Worm (Caenorhabditis elegans) whole organism, mixed stage, embryonic: Measurements from ENCODE around the gene srw-145.

ENCODE experiments used
- bed-3 ChIP-seq: fragments of 200-800 bp; sonication (Bioruptor generic); optimal IDR thresholded peaks from 3 replicates; lab custom pipeline; 2018; ENCODE audit warnings: mild to moderate bottlenecking, missing genetic modification characterization, moderate library complexity, missing compliant biosample characterization
- ceh-39 ChIP-seq: fragments of 150-350 bp; optimal IDR thresholded peaks from 2 replicates; lab custom pipeline; 2014; ENCODE audit warnings: missing biosample characterization, missing genetic modification characterization
- ceh-43 ChIP-seq: fragments of 200-800 bp; sonication (Bioruptor generic); optimal IDR thresholded peaks from 2 replicates; lab custom pipeline; 2018; ENCODE audit warnings: mild to moderate bottlenecking, missing genetic modification characterization, moderate library complexity, missing compliant biosample characterization
- ceh-83 ChIP-seq: fragments of 200-800 bp; sonication (Bioruptor generic); optimal IDR thresholded peaks from 2 replicates; lab custom pipeline; 2018; ENCODE audit warnings: mild to moderate bottlenecking, missing genetic modification characterization, missing compliant biosample characterization
- ces-1 ChIP-seq: fragments of 150-350 bp; optimal IDR thresholded peaks from 2 replicates; lab custom pipeline; 2014; ENCODE audit warnings: missing biosample characterization, missing genetic modification reagents, missing genetic modification characterization
- cnd-1 ChIP-seq: fragments of 200-800 bp; sonication (Bioruptor generic); optimal IDR thresholded peaks from 2 replicates; lab custom pipeline; 2018; ENCODE audit warnings: mild to moderate bottlenecking, missing genetic modification characterization, missing compliant biosample characterization
- drap-1 ChIP-seq: fragments of 200-800 bp; sonication (Bioruptor generic); optimal IDR thresholded peaks from 3 replicates; lab custom pipeline; 2018; ENCODE audit warnings: mild to moderate bottlenecking, missing genetic modification characterization, missing compliant biosample characterization
- elt-1 ChIP-seq: sonication (generic microtip); optimal IDR thresholded peaks from 2 replicates; lab custom pipeline; 2017; ENCODE audit warnings: missing genetic modification characterization, mild to moderate bottlenecking, missing compliant biosample characterization, antibody characterized with exemption, moderate library complexity, borderline replicate concordance; ENCODE audit not compliant: insufficient read depth
- elt-3 ChIP-seq: fragments of 150-350 bp; optimal IDR thresholded peaks from 2 replicates; lab custom pipeline; 2014; ENCODE audit warnings: missing biosample characterization, missing genetic modification characterization
- hlh-1 ChIP-seq: fragments of 150-350 bp; optimal IDR thresholded peaks from 2 replicates; lab custom pipeline; 2014; ENCODE audit warnings: missing biosample characterization, missing genetic modification reagents, missing genetic modification characterization
- lin-13 ChIP-seq: fragments of 150-350 bp; optimal IDR thresholded peaks from 2 replicates; lab custom pipeline; 2014; ENCODE audit warnings: missing biosample characterization, missing genetic modification characterization
- lin-32 ChIP-seq: fragments of 200-800 bp; sonication (Bioruptor generic); optimal IDR thresholded peaks from 2 replicates; lab custom pipeline; 2018; ENCODE audit warnings: mild to moderate bottlenecking, missing genetic modification characterization, missing compliant biosample characterization
- lsy-2 ChIP-seq: fragments of 150-350 bp; optimal IDR thresholded peaks from 2 replicates; lab custom pipeline; 2014; ENCODE audit warnings: missing biosample characterization, missing genetic modification characterization
- mab-5 ChIP-seq: fragments of 150-350 bp; optimal IDR thresholded peaks from 2 replicates; lab custom pipeline; 2014; ENCODE audit warnings: missing biosample characterization, missing genetic modification characterization
- mep-1 ChIP-seq: fragments of 150-350 bp; optimal IDR thresholded peaks from 2 replicates; lab custom pipeline; 2017; ENCODE audit warnings: missing biosample characterization, missing genetic modification reagents, missing genetic modification characterization, inconsistent platforms
- mls-2 ChIP-seq: sonication (generic microtip); optimal IDR thresholded peaks from 2 replicates; lab custom pipeline; 2016; ENCODE audit warnings: mild to moderate bottlenecking, missing genetic modification characterization, moderate library complexity, missing compliant biosample characterization
- nhr-2 ChIP-seq: fragments of 150-350 bp; optimal IDR thresholded peaks from 2 replicates; lab custom pipeline; 2014; ENCODE audit warnings: missing biosample characterization, missing genetic modification characterization
- nhr-28 ChIP-seq: fragments of 150-350 bp; optimal IDR thresholded peaks from 2 replicates; lab custom pipeline; 2014; ENCODE audit warnings: missing biosample characterization, missing genetic modification characterization
- nhr-76 ChIP-seq: sonication (generic microtip); optimal IDR thresholded peaks from 2 replicates; lab custom pipeline; 2017; ENCODE audit warnings: missing biosample characterization, missing genetic modification characterization
- sem-2 ChIP-seq: fragments of 200-800 bp; sonication (Bioruptor generic); optimal IDR thresholded peaks from 2 replicates; lab custom pipeline; 2018; ENCODE audit warnings: mild to moderate bottlenecking, missing genetic modification characterization, missing compliant biosample characterization
- snpc-4 ChIP-seq: fragments of 150-350 bp; optimal IDR thresholded peaks from 2 replicates; lab custom pipeline; 2014; ENCODE audit warnings: missing biosample characterization, missing genetic modification characterization
- sptf-1 ChIP-seq: sonication (generic microtip); optimal IDR thresholded peaks from 2 replicates; lab custom pipeline; 2017; ENCODE audit warnings: mild to moderate bottlenecking, missing genetic modification characterization, moderate library complexity, missing compliant biosample characterization
- unc-120 ChIP-seq: sonication (generic microtip); optimal IDR thresholded peaks from 2 replicates; lab custom pipeline; 2017; ENCODE audit warnings: missing genetic modification characterization, missing compliant biosample characterization; ENCODE audit not compliant: poor library complexity, severe bottlenecking
- unc-39 ChIP-seq: fragments of 150-350 bp; optimal IDR thresholded peaks from 2 replicates; lab custom pipeline; 2014; ENCODE audit warnings: missing biosample characterization, missing genetic modification characterization
- unc-62 ChIP-seq: fragments of 150-350 bp; optimal IDR thresholded peaks from 2 replicates; lab custom pipeline; 2014; ENCODE audit warnings: missing biosample characterization, missing genetic modification reagents, missing genetic modification characterization
- zip-8 ChIP-seq: fragments of 150-350 bp; optimal IDR thresholded peaks from 2 replicates; lab custom pipeline; 2014; ENCODE audit warnings: missing biosample characterization, missing genetic modification characterization
- ztf-11 ChIP-seq: fragments of 150-350 bp; optimal IDR thresholded peaks from 2 replicates; lab custom pipeline; 2014; ENCODE audit warnings: missing biosample characterization, missing genetic modification characterization

srw-145 gene

DNA sequence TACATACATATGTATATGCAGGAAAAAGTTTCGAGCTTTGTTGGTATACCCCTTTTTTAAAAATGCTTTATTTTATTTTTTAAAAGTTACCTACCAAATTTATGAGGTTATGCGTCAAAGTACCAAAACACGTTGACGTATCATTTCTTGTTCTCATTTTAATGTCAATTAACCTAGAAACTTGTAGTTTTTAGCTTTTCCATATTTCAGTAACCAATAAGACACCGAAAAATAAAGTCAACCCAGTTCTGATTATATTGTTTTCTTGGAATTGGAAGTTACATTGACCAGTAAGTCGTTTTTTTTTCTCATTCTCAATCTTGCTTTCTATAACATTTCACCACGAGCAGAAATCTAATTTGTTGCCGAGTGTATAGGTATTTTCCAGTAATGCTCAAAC lies at the start of gene srw-145:
Gene srw-145, plus strand, starts transcription at position 301 of the 400 bp plus-strand sequence.
- TF ChIP-seq lin-13 (tag; lab: Kevin White, UChicago) = no peak

DNA sequence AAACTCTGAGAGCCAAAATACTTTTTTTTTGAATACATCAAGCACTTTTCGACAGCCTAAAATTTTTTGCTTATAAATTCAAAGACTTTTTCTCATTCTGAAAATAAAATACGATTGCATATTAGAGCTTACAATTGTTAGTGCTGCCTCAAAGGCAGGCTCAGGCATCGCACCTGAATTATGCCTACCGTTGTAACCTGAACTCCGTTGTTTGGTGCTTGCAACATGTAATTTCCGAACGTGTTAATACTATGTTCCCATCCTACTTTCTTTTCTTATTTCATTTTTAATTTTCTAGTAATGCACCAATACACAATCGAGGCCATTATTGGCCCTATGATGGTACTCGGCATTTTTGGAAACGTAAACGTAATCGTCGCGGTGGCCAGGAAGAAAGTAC lies 49.6 kb upstream of the srw-145 start, which contains the start of gene srsx-19:
Gene srsx-19, plus strand, starts transcription at position 301 of the 400 bp plus-strand sequence.
- no peak for TF ChIP-seq unc-39 (tag; lab: Kevin White, UChicago)
- no peak for TF ChIP-seq sptf-1 (tag; lab: Kevin White, UChicago)
- TF ChIP-seq mep-1 (tag; lab: Kevin White, UChicago) = no peak
- no peak for TF ChIP-seq bed-3
- no peak for TF ChIP-seq lin-13 (tag; lab: Kevin White, UChicago)
- TF ChIP-seq snpc-4 = no peak

DNA sequence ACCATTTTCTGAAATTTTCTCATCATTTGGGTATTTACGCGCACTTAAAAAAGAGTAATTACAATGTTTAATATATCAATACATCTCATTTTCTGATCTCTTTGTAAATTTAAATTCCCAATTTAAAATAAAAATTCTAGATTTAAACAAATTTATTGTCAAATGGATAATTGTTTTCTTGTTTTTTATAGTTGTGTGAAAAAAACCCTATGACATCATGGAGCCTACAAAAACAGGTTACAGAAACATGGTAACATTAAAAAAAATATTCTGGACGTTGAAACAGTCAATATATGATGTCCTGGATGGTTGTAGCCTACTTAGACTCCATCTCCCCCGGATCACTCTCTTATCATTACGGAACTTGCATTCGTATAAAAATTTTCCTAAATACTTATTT lies 47.4 kb upstream of the srw-145 start, which contains the start of gene spp-12:
Gene spp-12, plus strand, starts transcription at position 301 of the 400 bp plus-strand sequence.
- TF ChIP-seq nhr-2 (tag; lab: Kevin White, UChicago) (no peak), sem-2 (GFP tag; lab: Kevin White, UChicago) (no peak), ceh-43 (GFP tag; lab: Kevin White, UChicago) (no peak), ceh-83 (no peak), ztf-11 (tag; lab: Kevin White, UChicago) (no peak), nhr-28 (tag; lab: Kevin White, UChicago) (no peak), ces-1 (GFP tag; lab: Kevin White, UChicago) (no peak), hlh-1 (tag; lab: Kevin White, UChicago) (no peak), nhr-76 (tag; lab: Kevin White, UChicago) (no peak), lin-13 (tag; lab: Kevin White, UChicago) (no peak), mls-2 (tag; lab: Kevin White, UChicago) (no peak)

DNA sequence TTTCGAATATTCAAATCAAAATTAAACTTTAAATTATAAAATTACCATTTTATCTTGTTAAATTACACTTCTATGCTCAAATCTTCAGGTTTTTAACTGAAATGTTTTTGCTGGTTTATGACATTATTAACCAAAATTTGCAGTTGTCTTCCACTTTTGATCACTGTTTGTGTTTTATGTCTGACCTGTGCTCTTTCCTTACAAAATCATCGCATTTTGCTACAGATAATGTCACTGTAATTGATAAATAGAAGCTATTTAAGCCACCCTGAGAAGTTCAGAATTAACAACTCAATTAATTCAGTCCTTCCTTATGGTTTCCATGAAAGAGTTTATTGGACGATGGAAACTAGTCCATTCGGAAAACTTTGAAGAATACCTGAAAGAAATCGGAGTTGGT lies 46.5 kb upstream of the srw-145 start, which contains the start of gene lbp-8:
Gene lbp-8, plus strand, starts transcription at position 301 of the 400 bp plus-strand sequence.
- TF ChIP-seq unc-62 (GFP tag; lab: Kevin White, UChicago) = no peak
- no peak for TF ChIP-seq ztf-11 (tag; lab: Kevin White, UChicago)
- TF ChIP-seq snpc-4 = no peak
- no peak for TF ChIP-seq lsy-2 (tag; lab: Kevin White, UChicago)
- TF ChIP-seq nhr-76 (tag; lab: Kevin White, UChicago) = no peak
- TF ChIP-seq unc-39 (tag; lab: Kevin White, UChicago) = no peak
- TF ChIP-seq lin-32 (GFP tag; lab: Kevin White, UChicago) = no peak
- no peak for TF ChIP-seq zip-8 (tag; lab: Kevin White, UChicago)
- TF ChIP-seq nhr-28 (tag; lab: Kevin White, UChicago) = no peak
- no peak for TF ChIP-seq ces-1 (GFP tag; lab: Kevin White, UChicago)
- no peak for TF ChIP-seq cnd-1
- TF ChIP-seq elt-1 (tag; lab: Kevin White, UChicago) = no peak
- no peak for TF ChIP-seq mab-5

DNA sequence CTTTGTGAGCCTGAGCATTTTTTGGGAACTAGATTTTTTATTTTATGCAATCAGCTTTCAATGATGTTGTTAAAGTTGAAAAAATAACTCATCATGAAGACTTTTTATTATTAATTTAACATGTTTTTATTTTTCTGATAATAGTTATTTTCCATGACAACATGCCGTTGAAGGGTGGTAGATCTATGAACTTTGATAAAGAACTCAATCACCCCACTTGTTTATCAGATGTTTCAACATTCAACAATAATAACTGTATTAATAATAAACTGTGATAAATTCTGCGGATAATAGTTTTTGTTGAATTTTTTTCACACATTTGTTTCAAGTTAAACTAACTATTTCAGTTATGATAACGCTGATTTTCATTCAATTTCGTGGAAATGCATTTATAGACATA lies 45.5 kb upstream of the srw-145 start:
- TF ChIP-seq nhr-76 (tag; lab: Kevin White, UChicago) (no peak), ceh-39 (tag; lab: Kevin White, UChicago) (no peak), ceh-83 (no peak), zip-8 (tag; lab: Kevin White, UChicago) (no peak), bed-3 (no peak), elt-3 (no peak), nhr-2 (tag; lab: Kevin White, UChicago) (no peak), nhr-28 (tag; lab: Kevin White, UChicago) (no peak), snpc-4 (no peak), ceh-43 (GFP tag; lab: Kevin White, UChicago) (no peak), drap-1 (GFP tag; lab: Kevin White, UChicago) (no peak), sptf-1 (tag; lab: Kevin White, UChicago) (no peak), mls-2 (tag; lab: Kevin White, UChicago) (no peak), ces-1 (GFP tag; lab: Kevin White, UChicago) (no peak), unc-120 (tag; lab: Kevin White, UChicago) (no peak), mep-1 (tag; lab: Kevin White, UChicago) (no peak)
- TF ChIP-seq, all 35 proteins: peak for 0
